Worm (Caenorhabditis elegans) whole organism, late embryonic: ENCODE measurements around the gene C27A2.12.
"Not testable (repeated sequence)": the region's sequence is repeated elsewhere in the genome, so short reads cannot be mapped to it uniquely, and the experiment has no call there.

Experiments used
- ahr-1 ChIP-seq: sonication (generic microtip); optimal IDR thresholded peaks from 2 replicates; lab custom pipeline; 2016; ENCODE audit warnings: missing genetic modification characterization, missing compliant biosample characterization
- ama-1 ChIP-seq: fragments of 150-350 bp; optimal IDR thresholded peaks from 2 replicates; lab custom pipeline; 2014
- ceh-14 ChIP-seq: sonication (generic microtip); optimal IDR thresholded peaks from 2 replicates; lab custom pipeline; 2016; ENCODE audit warnings: missing genotype, missing genetic modification characterization, missing compliant biosample characterization
- ceh-18 ChIP-seq: sonication (generic microtip); optimal IDR thresholded peaks from 2 replicates; lab custom pipeline; 2016; ENCODE audit warnings: missing genetic modification characterization, missing compliant biosample characterization
- fax-1 ChIP-seq: sonication (generic microtip); optimal IDR thresholded peaks from 2 replicates; lab custom pipeline; 2016; ENCODE audit warnings: missing genotype, missing genetic modification characterization, missing compliant biosample characterization
- fkh-6 ChIP-seq: sonication (generic microtip); optimal IDR thresholded peaks from 2 replicates; lab custom pipeline; 2016; ENCODE audit warnings: missing genetic modification characterization, missing compliant biosample characterization
- lim-6 ChIP-seq: sonication (generic microtip); optimal IDR thresholded peaks from 2 replicates; lab custom pipeline; 2016; ENCODE audit warnings: missing genetic modification characterization, missing compliant biosample characterization
- nfya-1 ChIP-seq: sonication (generic microtip); optimal IDR thresholded peaks from 2 replicates; lab custom pipeline; 2017; ENCODE audit warnings: missing genetic modification characterization, mild to moderate bottlenecking, missing compliant biosample characterization, antibody characterized with exemption, moderate library complexity
- nhr-11 ChIP-seq: fragments of 150-350 bp; optimal IDR thresholded peaks from 2 replicates; lab custom pipeline; 2014; ENCODE audit warnings: missing biosample characterization, missing genetic modification characterization
- pqm-1 ChIP-seq: sonication (generic microtip); optimal IDR thresholded peaks from 2 replicates; lab custom pipeline; 2016; ENCODE audit warnings: missing genetic modification characterization, missing compliant biosample characterization
- unc-3 ChIP-seq, 2 experiments: fragments of 200-800 bp in 1 of 2; sonication (Bioruptor generic) in 1 of 2; sonication (generic microtip) in 1 of 2; conservative IDR thresholded peaks in 1 of 2; optimal IDR thresholded peaks in 1 of 2; 2 replicates each; pipeline versions ENCODE4 v1.3.6 to Lab custom; 2016 to 2022; ENCODE audit warnings: missing compliant biosample characterization in 2 of 2, missing genetic modification characterization in 2 of 2, missing genetic modification reagents in 1 of 2

DNA sequence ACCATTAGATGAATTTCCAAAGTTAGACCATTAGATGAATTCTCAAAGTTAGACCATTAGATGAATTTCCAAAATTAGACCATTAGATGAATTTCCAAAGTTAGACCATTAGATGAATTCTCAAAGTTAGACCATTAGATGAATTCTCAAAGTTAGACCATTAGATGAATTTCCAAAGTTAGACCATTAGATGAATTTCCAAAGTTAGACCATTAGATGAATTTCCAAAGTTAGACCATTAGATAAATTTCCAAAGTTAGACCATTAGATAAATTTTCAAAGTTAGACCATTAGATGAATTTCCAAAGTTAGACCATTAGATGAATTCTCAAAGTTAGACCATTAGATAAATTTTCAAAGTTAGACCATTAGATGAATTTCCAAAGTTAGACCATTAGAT, 39.5 kb upstream of the C27A2.12 start:
- TF ChIP-seq nhr-11; lim-6 (tag; lab: Kevin White, UChicago); nfya-1 (tag; lab: Kevin White, UChicago); ceh-14; unc-3 (tag; optimal IDR thresholded peaks at IDR 0.05; lab: Kevin White, UChicago); ahr-1 (tag; lab: Kevin White, UChicago); pqm-1; ceh-18; fkh-6 (tag; lab: Kevin White, UChicago); ama-1 (lab: Kevin White, UChicago); fax-1: not testable (repeated sequence)
- peak; percentile 88 for TF ChIP-seq unc-3 (GFP tag; conservative IDR thresholded peaks at IDR 0.05; lab: Robert Waterston, UW)
